Fruit fly (Drosophila melanogaster) whole organism, prepupa: ENCODE results near the gene Or23a.

Source experiments
- CG10669 ChIP-seq: fragments of 200-800 bp; sonication (Bioruptor generic); optimal IDR thresholded peaks from 3 replicates; lab custom pipeline; 2018; ENCODE audit warnings: missing biosample characterization, mild to moderate bottlenecking, missing genetic modification characterization, moderate library complexity
- CG11902 ChIP-seq: fragments of 200-800 bp; sonication (Bioruptor generic); optimal IDR thresholded peaks from 3 replicates; lab custom pipeline; 2016; ENCODE audit warnings: missing biosample characterization, missing genetic modification characterization
- CG1621 ChIP-seq: fragments of 200-800 bp; sonication (Bioruptor generic); optimal IDR thresholded peaks from 3 replicates; lab custom pipeline; 2018; ENCODE audit warnings: missing biosample characterization, mild to moderate bottlenecking, missing genetic modification characterization
- CG16779 ChIP-seq: fragments of 200-800 bp; sonication (Bioruptor generic); optimal IDR thresholded peaks from 3 replicates; lab custom pipeline; 2017; ENCODE audit warnings: missing biosample characterization, mild to moderate bottlenecking, missing genetic modification characterization
- CG32006 ChIP-seq: fragments of 200-800 bp; sonication (Bioruptor generic); optimal IDR thresholded peaks from 3 replicates; lab custom pipeline; 2017; ENCODE audit warnings: missing biosample characterization, mild to moderate bottlenecking, missing genetic modification characterization
- CG6792 ChIP-seq: fragments of 200-800 bp; sonication (Bioruptor generic); optimal IDR thresholded peaks from 3 replicates; lab custom pipeline; 2016; ENCODE audit warnings: missing biosample characterization, missing genetic modification characterization
- CG7368 ChIP-seq: fragments of 200-800 bp; sonication (Bioruptor generic); optimal IDR thresholded peaks from 3 replicates; lab custom pipeline; 2016; ENCODE audit warnings: missing biosample characterization, missing genetic modification characterization
- CG9139 ChIP-seq: fragments of 200-800 bp; sonication (Bioruptor generic); optimal IDR thresholded peaks from 3 replicates; lab custom pipeline; 2017; ENCODE audit warnings: missing biosample characterization, mild to moderate bottlenecking, missing genetic modification characterization
- Ets96B ChIP-seq: fragments of 200-800 bp; optimal IDR thresholded peaks from 2 replicates; lab custom pipeline; 2019; ENCODE audit warnings: missing biosample characterization, mild to moderate bottlenecking, missing genetic modification characterization, moderate library complexity
- Lpt ChIP-seq: fragments of 200-800 bp; sonication (Bioruptor generic); optimal IDR thresholded peaks from 3 replicates; lab custom pipeline; 2016; ENCODE audit warnings: missing biosample characterization, missing genetic modification characterization
- Sox102F ChIP-seq: fragments of 200-800 bp; sonication (Bioruptor generic); optimal IDR thresholded peaks from 2 replicates; lab custom pipeline; 2016; ENCODE audit warnings: missing biosample characterization, mild to moderate bottlenecking, missing genetic modification characterization
- Sox15 ChIP-seq: fragments of 200-800 bp; sonication (Bioruptor generic); optimal IDR thresholded peaks from 3 replicates; lab custom pipeline; 2016; ENCODE audit warnings: missing biosample characterization, missing genetic modification characterization
- dsx ChIP-seq: fragments of 200-800 bp; optimal IDR thresholded peaks from 3 replicates; lab custom pipeline; 2019; ENCODE audit warnings: missing biosample characterization, mild to moderate bottlenecking, missing genetic modification characterization, moderate library complexity; ENCODE audit not compliant: poor library complexity, severe bottlenecking

- TF ChIP-seq Sox102F (GFP tag; lab: Kevin White, UChicago) (no peak), dsx (GFP tag; lab: Kevin White, UChicago) (no peak), Sox15 (GFP tag; lab: Kevin White, UChicago) (no peak), CG7368 (no peak), CG9139 (GFP tag; lab: Kevin White, UChicago) (no peak), CG10669 (GFP tag; lab: Kevin White, UChicago) (no peak), CG16779 (no peak), Ets96B (tag; lab: Kevin White, UChicago) (no peak), CG32006 (GFP tag; lab: Kevin White, UChicago) (no peak), CG6792 (GFP tag; lab: Kevin White, UChicago) (no peak), CG11902 (GFP tag; lab: Kevin White, UChicago) (no peak), Lpt (GFP tag; lab: Kevin White, UChicago) (no peak), CG1621 (tag; lab: Kevin White, UChicago) (no peak)
Measured at dm6 chr2L:2655094-2655493, 1.2 kb downstream of the Or23a start, which contains the start of gene Prosbeta4R2.
